Worm (Caenorhabditis elegans): Measurements from ENCODE around the gene pho-11.

The pho-11 gene

DNA sequence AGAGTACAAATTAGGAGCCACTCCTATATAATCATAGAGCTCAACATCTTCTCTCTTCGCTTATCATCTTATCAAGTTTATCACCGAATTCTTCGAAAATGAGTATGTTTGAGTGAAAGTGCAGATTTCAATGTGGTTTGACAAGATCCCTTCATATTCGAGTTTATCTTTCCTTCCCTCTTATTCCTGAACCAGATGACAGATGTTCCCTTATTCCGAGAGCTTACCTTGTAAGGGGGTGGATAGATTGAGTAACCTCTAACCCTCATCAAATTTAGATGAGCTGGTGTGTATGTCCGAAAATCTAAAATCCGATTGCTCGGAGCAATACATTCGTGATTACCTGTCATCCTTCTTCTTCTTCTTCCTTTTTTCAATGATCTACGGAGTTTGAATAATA is 17.0 kb downstream of the pho-11 start:
- no peak for TF ChIP-seq nfya-1 (tag; optimal IDR thresholded peaks at IDR 0.05; ENCODE audit: insufficient read depth)
- no peak for TF ChIP-seq fkh-10 (GFP tag; optimal IDR thresholded peaks at IDR 0.05)
- TF ChIP-seq unc-39 (tag; optimal IDR thresholded peaks at IDR 0.05) = no peak
- TF ChIP-seq egl-27 (tag; optimal IDR thresholded peaks at IDR 0.05) = no peak
- TF ChIP-seq daf-12 (tag; optimal IDR thresholded peaks at IDR 0.05) = no peak
- no peak for TF ChIP-seq mdl-1 (tag; optimal IDR thresholded peaks at IDR 0.05)
- no peak for TF ChIP-seq hmg-11 (tag; optimal IDR thresholded peaks at IDR 0.05)
- no peak for TF ChIP-seq jun-1 (tag; optimal IDR thresholded peaks at IDR 0.05)
- no peak for TF ChIP-seq ztf-4 (tag; optimal IDR thresholded peaks at IDR 0.05)
- TF ChIP-seq nhr-237 (tag; optimal IDR thresholded peaks at IDR 0.05) = no peak
- TF ChIP-seq aly-2 (tag; optimal IDR thresholded peaks at IDR 0.05) = no peak
- no peak for TF ChIP-seq ceh-82 (tag; optimal IDR thresholded peaks at IDR 0.05)
- no peak for TF ChIP-seq unc-62 (GFP tag; optimal IDR thresholded peaks at IDR 0.05)
- no peak for TF ChIP-seq sea-2 (GFP tag; optimal IDR thresholded peaks at IDR 0.05)
- TF ChIP-seq ceh-9 (tag; optimal IDR thresholded peaks at IDR 0.05) = no peak
- no peak for TF ChIP-seq nhr-43 (tag; optimal IDR thresholded peaks at IDR 0.05; ENCODE audit: poor library complexity, severe bottlenecking)
- no peak for TF ChIP-seq nhr-23 (tag; optimal IDR thresholded peaks at IDR 0.05)

DNA sequence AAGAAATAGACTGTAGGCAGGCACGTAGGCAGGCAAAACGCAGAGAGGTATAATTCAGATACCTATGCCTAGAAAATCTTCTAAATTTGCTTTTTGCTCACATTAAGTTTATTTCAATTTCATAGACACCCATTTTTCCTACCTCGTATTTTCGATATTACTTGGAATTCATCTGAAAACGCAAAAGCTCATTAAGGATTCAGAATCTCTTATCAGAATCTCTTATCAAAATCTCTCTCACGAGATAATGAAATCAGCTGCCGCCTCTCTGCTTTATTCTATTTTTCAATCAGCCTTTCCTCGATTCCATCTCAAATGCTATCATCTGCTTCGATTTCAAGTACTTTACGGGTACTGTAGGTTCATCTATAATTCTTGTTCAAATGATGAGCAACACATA is 20.2 kb downstream of the pho-11 start:
- no peak for TF ChIP-seq nhr-12 (tag; optimal IDR thresholded peaks at IDR 0.05)
- no peak for TF ChIP-seq ceh-9 (tag; optimal IDR thresholded peaks at IDR 0.05)
- TF ChIP-seq nhr-23 (tag; optimal IDR thresholded peaks at IDR 0.05) = no peak
- no peak for TF ChIP-seq unc-39 (tag; optimal IDR thresholded peaks at IDR 0.05)
- no peak for TF ChIP-seq skn-1 (tag; optimal IDR thresholded peaks at IDR 0.05)
- no peak for TF ChIP-seq nhr-67 (tag; optimal IDR thresholded peaks at IDR 0.05)
- no peak for TF ChIP-seq nhr-28 (tag; optimal IDR thresholded peaks at IDR 0.05)
- TF ChIP-seq ztf-4 (tag; optimal IDR thresholded peaks at IDR 0.05) = no peak
- TF ChIP-seq egl-5 (tag; optimal IDR thresholded peaks at IDR 0.05) = no peak
- TF ChIP-seq elt-2 (tag; optimal IDR thresholded peaks at IDR 0.05) = no peak
- no peak for TF ChIP-seq elt-3 (tag; optimal IDR thresholded peaks at IDR 0.05)
- TF ChIP-seq egl-27 (tag; optimal IDR thresholded peaks at IDR 0.05) = no peak

DNA sequence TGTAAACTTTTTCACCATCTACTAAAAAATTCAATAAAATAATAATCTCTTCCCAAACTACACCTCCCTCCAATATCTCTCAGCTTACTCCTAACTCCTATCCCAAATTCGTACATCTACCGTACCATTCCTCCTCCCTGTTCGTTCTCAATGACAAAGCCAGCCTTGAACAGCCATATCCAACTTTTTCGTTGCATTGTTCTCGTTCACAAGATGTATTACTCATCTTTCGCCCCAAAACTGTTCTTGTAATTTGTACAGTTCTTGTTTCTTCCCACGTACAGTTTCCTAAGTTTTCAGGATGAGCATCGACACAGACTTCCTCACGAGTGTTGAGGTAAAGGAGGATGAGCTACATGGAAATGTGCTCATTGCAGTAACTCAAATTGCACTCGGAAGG is 23.2 kb downstream of the pho-11 start, which contains the start of gene egl-43:
Gene egl-43 (plus strand): TSS at position 301 of the 400 bp plus-strand sequence.
- TF ChIP-seq nhr-12 (tag; optimal IDR thresholded peaks at IDR 0.05) = no peak
- TF ChIP-seq elt-2 (tag; optimal IDR thresholded peaks at IDR 0.05) = no peak
- TF ChIP-seq fkh-2 (tag; optimal IDR thresholded peaks at IDR 0.05) = no peak
- no peak for TF ChIP-seq nhr-28 (tag; optimal IDR thresholded peaks at IDR 0.05)
- no peak for TF ChIP-seq egl-27 (tag; optimal IDR thresholded peaks at IDR 0.05)
- TF ChIP-seq R02D3.7 (tag; optimal IDR thresholded peaks at IDR 0.05) = no peak
- TF ChIP-seq nhr-67 (tag; optimal IDR thresholded peaks at IDR 0.05) = no peak
- TF ChIP-seq tbx-2 (tag; optimal IDR thresholded peaks at IDR 0.05) = no peak
- TF ChIP-seq ztf-4 (tag; optimal IDR thresholded peaks at IDR 0.05) = no peak
- TF ChIP-seq egl-5 (tag; optimal IDR thresholded peaks at IDR 0.05) = no peak
- no peak for TF ChIP-seq lsy-12 (tag; optimal IDR thresholded peaks at IDR 0.05)
- no peak for TF ChIP-seq fkh-10 (GFP tag; optimal IDR thresholded peaks at IDR 0.05)
- TF ChIP-seq ztf-11 (tag; optimal IDR thresholded peaks at IDR 0.05) = no peak
- no peak for TF ChIP-seq jun-1 (tag; optimal IDR thresholded peaks at IDR 0.05)

DNA sequence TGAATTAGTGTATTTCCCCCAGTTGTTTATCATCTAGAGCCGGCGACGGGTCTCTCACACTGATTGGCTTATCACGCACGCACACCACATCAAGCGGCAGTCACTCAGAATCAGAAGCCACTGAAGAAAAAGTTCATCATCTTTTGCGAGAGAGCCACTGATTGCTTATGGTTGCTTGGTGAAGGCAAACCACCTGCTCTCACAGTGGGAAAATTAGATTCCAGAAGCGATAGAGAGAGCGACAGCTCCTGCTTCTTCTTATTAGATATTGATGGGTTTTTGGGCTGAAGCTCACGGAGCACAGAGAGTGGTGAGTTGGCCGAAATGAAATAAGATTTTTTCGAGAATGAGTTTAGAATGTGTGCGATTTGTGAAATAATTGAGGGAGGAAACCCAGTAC is 24.5 kb downstream of the pho-11 start:
- TF ChIP-seq fkh-10 (GFP tag; optimal IDR thresholded peaks at IDR 0.05) (no peak), egl-27 (tag; optimal IDR thresholded peaks at IDR 0.05) (no peak), aly-2 (tag; optimal IDR thresholded peaks at IDR 0.05) (no peak), nhr-11 (tag; optimal IDR thresholded peaks at IDR 0.05) (peak; percentile 48)

DNA sequence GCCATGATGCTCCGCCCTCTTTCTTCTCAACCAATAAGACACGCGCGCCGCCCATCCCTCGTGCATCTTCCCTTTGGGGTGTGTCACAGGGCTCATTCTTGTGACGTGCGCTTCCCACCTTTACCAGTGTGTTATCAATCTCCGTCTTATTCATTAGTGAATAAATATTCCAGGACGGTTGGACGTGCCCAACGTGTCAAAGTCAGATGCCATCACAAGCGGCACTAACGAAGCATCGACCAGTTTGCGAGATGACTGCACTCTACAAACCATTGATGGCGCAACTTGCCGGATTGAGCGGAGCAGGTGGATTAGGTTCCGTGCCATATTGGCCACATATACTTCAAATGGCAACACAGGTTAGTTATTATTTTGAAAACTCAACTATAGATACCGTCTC is 28.5 kb downstream of the pho-11 start:
- TF ChIP-seq ZK546.5 (tag; optimal IDR thresholded peaks at IDR 0.05) (no peak), nhr-76 (tag; optimal IDR thresholded peaks at IDR 0.05) (no peak), elt-2 (tag; optimal IDR thresholded peaks at IDR 0.05) (no peak), egl-5 (tag; optimal IDR thresholded peaks at IDR 0.05) (no peak), nfya-1 (tag; optimal IDR thresholded peaks at IDR 0.05; ENCODE audit: insufficient read depth) (peak; percentile 38), nhr-28 (tag; optimal IDR thresholded peaks at IDR 0.05) (no peak)

DNA sequence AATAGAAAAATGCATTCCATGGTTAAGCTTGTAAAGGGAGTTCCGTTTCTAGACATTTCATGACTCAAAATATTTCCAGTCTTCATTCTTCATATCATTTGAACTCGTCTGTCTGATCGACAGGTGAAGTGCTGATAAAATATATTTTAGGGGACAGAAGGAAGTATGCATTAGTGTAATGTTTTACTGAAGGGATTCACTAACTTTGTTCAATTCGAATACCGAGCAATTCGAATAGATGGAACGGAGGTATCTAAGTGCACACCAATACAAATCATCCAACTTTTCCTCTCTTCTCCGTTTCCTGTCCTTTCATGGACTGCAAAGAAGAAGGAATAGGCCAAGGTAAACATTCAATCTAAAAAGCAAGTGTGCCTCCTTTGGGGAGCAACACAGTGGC is 32.2 kb downstream of the pho-11 start:
- TF ChIP-seq elt-1 (tag; optimal IDR thresholded peaks at IDR 0.05) (no peak), sea-2 (GFP tag; optimal IDR thresholded peaks at IDR 0.05) (no peak), elt-2 (tag; optimal IDR thresholded peaks at IDR 0.05) (peak; percentile 31)

All from whole organism, L3 larva.